Worm (Caenorhabditis elegans): Measurements from ENCODE around the gene Y37E11B.7.

ce11 chrIV:3557331-3557730 is 42.6 kb downstream of the Y37E11B.7 start, which contains the start of gene osm-9:
- no peak for TF ChIP-seq nhr-77 (tag; optimal IDR thresholded peaks at IDR 0.05)
- TF ChIP-seq lin-15B (tag; optimal IDR thresholded peaks at IDR 0.05): no peak
- TF ChIP-seq egl-27 (tag; optimal IDR thresholded peaks at IDR 0.05): no peak
